Worm (Caenorhabditis elegans) whole organism, young adult: ENCODE measurements around the gene C09G9.3.
A peak's percentile ranks its signal among the peaks of the same experiment; 100 is the strongest.

Experiments
- B0261.1 ChIP-seq: sonication (generic microtip); optimal IDR thresholded peaks from 2 replicates; lab custom pipeline; 2016; ENCODE audit warnings: mild to moderate bottlenecking, missing genetic modification characterization, moderate library complexity, missing compliant biosample characterization
- B0336.3 ChIP-seq: fragments of 200-800 bp; sonication (Bioruptor generic); IDR thresholded peaks from 2 replicates; pipeline ENCODE4 v1.3.6; 2022; ENCODE audit warnings: missing genetic modification characterization, missing compliant biosample characterization
- F33H1.4 ChIP-seq: fragments of 200-800 bp; sonication (Bioruptor generic); IDR thresholded peaks from 2 replicates; pipeline ENCODE4 v1.3.6; 2022; ENCODE audit warnings: missing genetic modification reagents, missing genetic modification characterization, missing compliant biosample characterization
- F37B4.10 ChIP-seq: fragments of 200-800 bp; sonication (Bioruptor generic); IDR thresholded peaks from 2 replicates; pipeline ENCODE4 v1.3.6; 2022; ENCODE audit warnings: missing genetic modification characterization, missing compliant biosample characterization
- F52B5.7 ChIP-seq: sonication (generic microtip); optimal IDR thresholded peaks from 2 replicates; lab custom pipeline; 2016; ENCODE audit warnings: mild to moderate bottlenecking, missing genetic modification characterization, missing compliant biosample characterization
- F57C9.4 ChIP-seq: sonication (generic microtip); optimal IDR thresholded peaks from 2 replicates; lab custom pipeline; 2017; ENCODE audit warnings: mild to moderate bottlenecking, missing genetic modification characterization, missing compliant biosample characterization
- K11D2.4 ChIP-seq: fragments of 200-800 bp; sonication (Bioruptor generic); IDR thresholded peaks from 2 replicates; pipeline ENCODE4 v1.3.6; 2022; ENCODE audit warnings: missing genetic modification reagents, missing genetic modification characterization, missing compliant biosample characterization
- K12H6.12 ChIP-seq: fragments of 200-800 bp; sonication (Bioruptor generic); optimal IDR thresholded peaks from 2 replicates; lab custom pipeline; 2018; ENCODE audit warnings: mild to moderate bottlenecking, missing genetic modification characterization, missing compliant biosample characterization
- Y53G8AR.9 ChIP-seq: fragments of 200-800 bp; sonication (Bioruptor generic); conservative IDR thresholded peaks from 2 replicates; pipeline ENCODE4 v1.3.6; 2022; ENCODE audit warnings: missing genetic modification reagents, missing genetic modification characterization, missing compliant biosample characterization
- Y95B8A.8 ChIP-seq: fragments of 200-800 bp; sonication (Bioruptor generic); IDR thresholded peaks from 2 replicates; pipeline ENCODE4 v1.3.6; 2022; ENCODE audit warnings: missing genetic modification reagents, missing genetic modification characterization, missing compliant biosample characterization
- ZK185.1 ChIP-seq: sonication (generic microtip); optimal IDR thresholded peaks from 2 replicates; lab custom pipeline; 2016; ENCODE audit warnings: mild to moderate bottlenecking, missing genetic modification characterization, missing compliant biosample characterization; ENCODE audit not compliant: poor library complexity, severe bottlenecking
- attf-3 ChIP-seq: fragments of 200-800 bp; sonication (Bioruptor generic); conservative IDR thresholded peaks from 2 replicates; pipeline ENCODE4 v1.3.6; 2022; ENCODE audit warnings: missing genetic modification reagents, missing genetic modification characterization, missing compliant biosample characterization
- attf-5 ChIP-seq: fragments of 200-800 bp; sonication (Bioruptor generic); optimal IDR thresholded peaks from 2 replicates; lab custom pipeline; 2018; ENCODE audit warnings: mild to moderate bottlenecking, missing genetic modification characterization, missing compliant biosample characterization
- bed-1 ChIP-seq: fragments of 200-800 bp; sonication (Bioruptor generic); IDR thresholded peaks from 2 replicates; pipeline ENCODE4 v1.3.6; 2022; ENCODE audit warnings: missing genetic modification reagents, missing genetic modification characterization, missing compliant biosample characterization
- bed-2 ChIP-seq: fragments of 200-800 bp; sonication (Bioruptor generic); IDR thresholded peaks from 2 replicates; pipeline ENCODE4 v1.3.6; 2022; ENCODE audit warnings: missing genetic modification reagents, missing genetic modification characterization, missing compliant biosample characterization
- cebp-1 ChIP-seq, 2 experiments: fragments of 200-800 bp in 1 of 2; sonication (Bioruptor generic) in 1 of 2; sonication (generic microtip) in 1 of 2; IDR thresholded peaks in 1 of 2; optimal IDR thresholded peaks in 1 of 2; 2 replicates each; pipeline versions ENCODE4 v1.3.6 to Lab custom; 2017 to 2022; ENCODE audit warnings: missing compliant biosample characterization in 2 of 2, missing genetic modification characterization in 2 of 2, mild to moderate bottlenecking in 1 of 2, missing genetic modification reagents in 1 of 2, moderate library complexity in 1 of 2
- ceh-100 ChIP-seq: fragments of 200-800 bp; sonication (Bioruptor generic); IDR thresholded peaks from 2 replicates; pipeline ENCODE4 v1.3.6; 2022; ENCODE audit warnings: missing genetic modification reagents, missing genetic modification characterization, missing compliant biosample characterization
- dox-1 ChIP-seq: fragments of 200-800 bp; sonication (Bioruptor generic); IDR thresholded peaks from 2 replicates; pipeline ENCODE4 v1.3.6; 2022; ENCODE audit warnings: missing genetic modification reagents, missing genetic modification characterization, missing compliant biosample characterization
- dpl-1 ChIP-seq: fragments of 150-350 bp; optimal IDR thresholded peaks from 2 replicates; lab custom pipeline; 2014; ENCODE audit warnings: missing biosample characterization, missing genetic modification reagents, missing genetic modification characterization
- efl-1 ChIP-seq: fragments of 150-350 bp; optimal IDR thresholded peaks from 2 replicates; lab custom pipeline; 2014; ENCODE audit warnings: missing biosample characterization, missing genetic modification reagents, missing genetic modification characterization
- fkh-3 ChIP-seq: sonication (generic microtip); optimal IDR thresholded peaks from 2 replicates; lab custom pipeline; 2016; ENCODE audit warnings: mild to moderate bottlenecking, missing genetic modification characterization, missing compliant biosample characterization
- gei-17 ChIP-seq: fragments of 200-800 bp; sonication (Bioruptor generic); optimal IDR thresholded peaks from 2 replicates; lab custom pipeline; 2018; ENCODE audit warnings: mild to moderate bottlenecking, missing genetic modification characterization, missing compliant biosample characterization
- hlh-26 ChIP-seq: fragments of 200-800 bp; sonication (Bioruptor generic); conservative IDR thresholded peaks from 2 replicates; pipeline ENCODE4 v1.3.6; 2022; ENCODE audit warnings: missing genetic modification reagents, missing genetic modification characterization, missing compliant biosample characterization
- lin-35 ChIP-seq, 3 experiments: fragments of 150-350 bp in 2 of 3; sonication (generic microtip) in 1 of 3; optimal IDR thresholded peaks; 2 replicates each; lab custom pipeline; 2014 to 2018; ENCODE audit warnings: missing biosample characterization in 3 of 3, missing genetic modification characterization in 3 of 3, missing genetic modification reagents in 3 of 3
- lin-40 ChIP-seq: sonication (generic microtip); optimal IDR thresholded peaks from 2 replicates; lab custom pipeline; 2016; ENCODE audit warnings: missing genetic modification characterization, mild to moderate bottlenecking, missing compliant biosample characterization, missing genotype, missing genetic modification reagents
- lin-54 ChIP-seq: fragments of 200-800 bp; sonication (Bioruptor generic); optimal IDR thresholded peaks from 2 replicates; lab custom pipeline; 2018; ENCODE audit warnings: mild to moderate bottlenecking, missing genetic modification characterization, missing compliant biosample characterization
- lsl-1 ChIP-seq: fragments of 200-800 bp; sonication (Bioruptor generic); optimal IDR thresholded peaks from 2 replicates; lab custom pipeline; 2018; ENCODE audit warnings: mild to moderate bottlenecking, missing genetic modification characterization, moderate library complexity, missing compliant biosample characterization
- lsy-27 ChIP-seq: sonication (generic microtip); optimal IDR thresholded peaks from 2 replicates; lab custom pipeline; 2017; ENCODE audit warnings: missing genetic modification characterization, mild to moderate bottlenecking, missing compliant biosample characterization, antibody characterized with exemption, missing genotype, borderline replicate concordance; ENCODE audit not compliant: insufficient read depth
- mcd-1 ChIP-seq: fragments of 200-800 bp; sonication (Bioruptor generic); IDR thresholded peaks from 2 replicates; pipeline ENCODE4 v1.3.6; 2022; ENCODE audit warnings: missing genetic modification reagents, missing genetic modification characterization, missing compliant biosample characterization
- mxl-1 ChIP-seq: sonication (generic microtip); optimal IDR thresholded peaks from 2 replicates; lab custom pipeline; 2016; ENCODE audit warnings: missing genetic modification characterization, missing compliant biosample characterization
- nfya-2 ChIP-seq: fragments of 200-800 bp; sonication (Bioruptor generic); IDR thresholded peaks from 2 replicates; pipeline ENCODE4 v1.3.6; 2022; ENCODE audit warnings: missing genetic modification reagents, missing genetic modification characterization, missing compliant biosample characterization
- nhr-80 ChIP-seq: sonication (generic microtip); optimal IDR thresholded peaks from 2 replicates; lab custom pipeline; 2016; ENCODE audit warnings: missing genetic modification characterization, missing compliant biosample characterization
- nhr-90 ChIP-seq: sonication (generic microtip); optimal IDR thresholded peaks from 2 replicates; lab custom pipeline; 2016; ENCODE audit warnings: missing genotype, mild to moderate bottlenecking, missing genetic modification characterization, missing compliant biosample characterization
- sdz-38 ChIP-seq: sonication (generic microtip); optimal IDR thresholded peaks from 2 replicates; lab custom pipeline; 2016; ENCODE audit warnings: missing genotype, missing genetic modification characterization, missing compliant biosample characterization
- sea-2 ChIP-seq: fragments of 200-800 bp; sonication (Bioruptor generic); IDR thresholded peaks from 2 replicates; pipeline ENCODE4 v1.3.6; 2022; ENCODE audit warnings: missing genetic modification characterization, missing compliant biosample characterization
- snpc-1.1 ChIP-seq: sonication (generic microtip); optimal IDR thresholded peaks from 2 replicates; lab custom pipeline; 2017; ENCODE audit warnings: missing genetic modification characterization, mild to moderate bottlenecking, missing compliant biosample characterization, antibody characterized with exemption, moderate library complexity, missing genotype, missing genetic modification reagents; ENCODE audit not compliant: insufficient read depth
- somi-1 ChIP-seq: fragments of 200-800 bp; sonication (Bioruptor generic); optimal IDR thresholded peaks from 2 replicates; lab custom pipeline; 2018; ENCODE audit warnings: mild to moderate bottlenecking, missing genetic modification characterization, missing compliant biosample characterization
- tbx-9 ChIP-seq: sonication (generic microtip); optimal IDR thresholded peaks from 2 replicates; lab custom pipeline; 2016; ENCODE audit warnings: borderline replicate concordance, missing genetic modification characterization, inconsistent platforms, missing compliant biosample characterization
- xnd-1 ChIP-seq: sonication (generic microtip); optimal IDR thresholded peaks from 2 replicates; lab custom pipeline; 2016; ENCODE audit warnings: missing genotype, missing genetic modification reagents, missing genetic modification characterization, missing compliant biosample characterization
- zfh-2 ChIP-seq: fragments of 200-800 bp; sonication (Bioruptor generic); conservative IDR thresholded peaks from 2 replicates; pipeline ENCODE4 v1.3.6; 2022; ENCODE audit warnings: missing genetic modification reagents, missing genetic modification characterization, missing compliant biosample characterization
- zim-3 ChIP-seq: sonication (generic microtip); optimal IDR thresholded peaks from 2 replicates; lab custom pipeline; 2017; ENCODE audit warnings: mild to moderate bottlenecking, missing genetic modification characterization, moderate library complexity, missing compliant biosample characterization
- ztf-26 ChIP-seq: sonication (generic microtip); optimal IDR thresholded peaks from 2 replicates; lab custom pipeline; 2017; ENCODE audit warnings: missing genetic modification characterization, missing compliant biosample characterization
- ztf-28 ChIP-seq: fragments of 200-800 bp; sonication (Bioruptor generic); IDR thresholded peaks from 2 replicates; pipeline ENCODE4 v1.3.6; 2022; ENCODE audit warnings: missing genetic modification reagents, missing genetic modification characterization, missing compliant biosample characterization
- ztf-6 ChIP-seq: fragments of 200-800 bp; sonication (Bioruptor generic); IDR thresholded peaks from 2 replicates; pipeline ENCODE4 v1.3.6; 2022; ENCODE audit warnings: missing genetic modification reagents, missing genetic modification characterization, missing compliant biosample characterization

Gene C09G9.3

DNA sequence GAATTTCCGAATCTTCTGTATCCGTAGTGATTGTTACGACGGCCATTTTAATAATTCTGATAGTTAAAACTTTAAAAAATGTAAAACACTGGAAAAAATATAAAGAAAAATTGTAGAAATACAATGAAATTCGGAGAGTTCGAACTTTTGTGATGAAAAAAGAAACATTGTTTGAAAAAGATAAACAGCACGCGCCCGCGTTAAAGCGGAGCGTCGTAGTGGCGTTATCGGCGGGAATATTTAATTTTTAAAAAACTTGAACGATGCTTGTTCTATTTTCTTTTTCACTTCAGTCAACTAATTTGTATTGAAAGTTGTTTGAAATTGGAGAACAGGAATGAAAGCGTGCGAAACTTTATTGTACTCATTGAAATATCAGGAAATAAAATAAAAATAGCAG is 3.2 kb downstream of the C09G9.3 start, which contains the start of gene npp-23:
Gene npp-23 (minus strand): TSS at position 56 of the 400 bp plus-strand sequence.
- TF ChIP-seq sdz-38 (tag; lab: Kevin White, UChicago) (no peak), F57C9.4 (tag; lab: Kevin White, UChicago) (no peak), nhr-90 (no peak), mcd-1 (GFP tag; lab: Robert Waterston, UW) (no peak), lin-35 (GFP tag; optimal IDR thresholded peaks at IDR 0.05; lab: Kevin White, UChicago) (peak in 1 of 3 experiments; percentile 86), xnd-1 (no peak), nfya-2 (no peak), snpc-1.1 (tag; lab: Kevin White, UChicago) (no peak), mxl-1 (tag; lab: Kevin White, UChicago) (no peak), K11D2.4 (GFP tag; lab: Robert Waterston, UW) (no peak), efl-1 (GFP tag; lab: Kevin White, UChicago) (peak; percentile 85), attf-5 (no peak), nhr-80 (tag; lab: Kevin White, UChicago) (no peak), attf-3 (peak; percentile 94), F33H1.4 (GFP tag; lab: Robert Waterston, UW) (no peak), Y95B8A.8 (GFP tag; lab: Robert Waterston, UW) (no peak), dox-1 (no peak), zfh-2 (GFP tag; lab: Robert Waterston, UW) (no peak), dpl-1 (GFP tag; lab: Kevin White, UChicago) (peak; percentile 71), zim-3 (no peak)

- TF ChIP-seq nhr-80 (tag; lab: Kevin White, UChicago) (peak; percentile 18), B0261.1 (tag; lab: Kevin White, UChicago) (no peak)
These were observed 5.3 kb downstream of the C09G9.3 start for ce11 chrIV:8867562-8867961.

DNA sequence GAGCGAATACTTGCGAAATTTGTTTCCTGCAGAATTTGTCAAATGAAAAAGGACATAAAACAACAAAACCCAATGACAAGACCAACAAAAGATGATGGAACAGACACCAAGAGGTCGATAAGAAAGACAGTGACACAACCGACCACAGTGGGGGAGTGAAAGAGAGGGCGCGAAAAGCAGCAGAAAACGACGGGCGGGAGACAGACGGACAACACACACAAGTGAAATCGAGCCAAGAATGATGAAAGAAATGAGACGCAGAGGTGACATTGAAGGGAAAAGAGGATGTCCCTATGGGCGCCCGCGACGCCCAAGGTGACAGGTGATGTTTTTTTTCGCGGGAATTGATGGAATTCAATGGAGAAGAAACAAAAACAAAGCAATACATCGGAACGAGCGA is 6.8 kb downstream of the C09G9.3 start:
- TF ChIP-seq lin-35 (GFP tag; optimal IDR thresholded peaks at IDR 0.05; lab: Kevin White, UChicago) (no peak), mcd-1 (GFP tag; lab: Robert Waterston, UW) (0 out of 2 replicates have a peak, but pooled peaks have one; percentile 32), cebp-1 (GFP tag; IDR thresholded peaks at IDR 0.05; lab: Robert Waterston, UW) (peak; percentile 55; the same call in 1 of the 2 replicates), cebp-1 (tag; optimal IDR thresholded peaks at IDR 0.05; lab: Kevin White, UChicago) (peak; percentile 91), sea-2 (GFP tag; lab: Robert Waterston, UW) (no peak), lin-40 (tag; lab: Kevin White, UChicago) (peak; percentile 38), ztf-26 (tag; lab: Kevin White, UChicago) (peak; percentile 67), tbx-9 (tag; lab: Kevin White, UChicago) (no peak), hlh-26 (no peak), somi-1 (GFP tag; lab: Kevin White, UChicago) (peak; percentile 44), dox-1 (peak; percentile 90), B0336.3 (GFP tag; lab: Robert Waterston, UW) (peak; percentile 55), lin-54 (GFP tag; lab: Kevin White, UChicago) (peak; percentile 20), lsl-1 (GFP tag; lab: Kevin White, UChicago) (no peak), ztf-6 (GFP tag; lab: Robert Waterston, UW) (no peak), ztf-28 (no peak), fkh-3 (tag; lab: Kevin White, UChicago) (no peak), K12H6.12 (tag; lab: Kevin White, UChicago) (peak; percentile 45), F33H1.4 (GFP tag; lab: Robert Waterston, UW) (no peak), efl-1 (GFP tag; lab: Kevin White, UChicago) (peak; percentile 17), F52B5.7 (tag; lab: Kevin White, UChicago) (no peak), bed-1 (GFP tag; lab: Robert Waterston, UW) (no peak), Y53G8AR.9 (GFP tag; lab: Robert Waterston, UW) (no peak), ceh-100 (GFP tag; lab: Robert Waterston, UW) (no peak), bed-2 (GFP tag; lab: Robert Waterston, UW) (no peak), gei-17 (GFP tag; lab: Kevin White, UChicago) (no peak), lsy-27 (tag; lab: Kevin White, UChicago) (no peak), F37B4.10 (GFP tag; lab: Robert Waterston, UW) (no peak), nfya-2 (no peak), ZK185.1 (tag; lab: Kevin White, UChicago) (peak; percentile 17), sdz-38 (tag; lab: Kevin White, UChicago) (no peak)
